Fruit fly (Drosophila melanogaster): ENCODE data around the gene Sf3b5.

DNA sequence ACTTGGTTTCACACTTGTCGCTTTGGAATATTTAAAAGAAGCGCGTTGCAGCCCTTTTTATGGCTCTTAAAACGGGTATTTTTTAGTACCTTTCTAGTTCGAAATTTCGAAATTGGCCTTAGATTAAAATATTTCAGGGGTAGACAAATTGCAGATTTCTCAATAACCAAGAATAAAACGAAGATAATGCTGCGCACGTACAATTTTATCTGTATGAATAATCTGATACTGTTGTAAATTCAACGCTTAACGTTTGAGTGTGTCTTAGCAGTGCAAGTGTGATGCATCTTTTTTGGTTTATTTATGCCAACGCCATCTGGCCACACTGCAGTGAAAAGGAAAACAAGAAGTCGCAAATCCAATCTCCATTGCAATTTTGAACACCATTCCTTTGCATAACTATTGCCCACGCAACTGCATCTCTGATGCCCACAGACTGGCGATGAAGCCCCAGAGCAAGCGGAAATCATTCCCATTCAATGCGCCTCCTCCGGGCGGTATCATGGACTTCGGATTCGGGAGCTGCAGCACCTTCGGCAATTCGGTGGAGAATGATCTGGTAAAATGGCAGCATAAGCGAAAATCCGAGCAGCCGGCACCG, 35.5 kb upstream of the Sf3b5 start, which contains the start of gene Nmdmc:
- no peak for TF ChIP-seq CG6808 (GFP tag; optimal IDR thresholded peaks at IDR 0.05)
- no peak for TF ChIP-seq CG3919 (GFP tag; optimal IDR thresholded peaks at IDR 0.05)
- TF ChIP-seq Hr39 (GFP tag; optimal IDR thresholded peaks at IDR 0.05) = no peak
- TF ChIP-seq CG3032 (tag; optimal IDR thresholded peaks at IDR 0.05) = no peak
- TF ChIP-seq CG4318 (GFP tag; optimal IDR thresholded peaks at IDR 0.05) = no peak
